Worm (Caenorhabditis elegans): Measurements from ENCODE around the gene dhhc-9.
A peak's percentile ranks its signal among the peaks of the same experiment; 100 is the strongest.

dhhc-9 gene

DNA sequence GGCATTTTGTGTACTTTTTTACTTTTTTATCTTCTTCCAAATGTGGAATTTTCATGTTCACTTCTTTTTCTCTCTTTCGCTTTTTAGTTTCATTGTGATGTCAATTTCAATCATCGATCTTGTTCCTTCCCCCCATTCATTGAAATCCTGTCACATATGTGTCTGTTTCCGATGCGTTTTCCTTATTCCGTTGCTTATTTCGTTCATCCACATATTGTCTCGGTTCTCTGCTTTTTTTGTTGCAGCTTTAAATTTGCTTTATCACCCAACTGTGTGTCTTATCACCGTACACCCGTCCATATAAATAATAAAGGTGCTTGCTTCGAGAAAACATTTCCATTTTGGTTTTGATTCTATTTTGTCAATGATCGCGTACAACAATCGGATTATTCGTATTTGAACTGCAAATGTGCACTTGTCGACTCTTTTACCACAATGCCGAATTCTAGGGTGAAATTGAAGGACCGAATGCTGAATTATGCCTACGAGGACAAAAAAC is 7.5 kb upstream of the dhhc-9 start, which contains the start of the genes C43H6.12 and trpp-12:
C43H6.12 (plus strand) TSS at position 365 of the 499 bp plus-strand sequence.
trpp-12 (plus strand) TSS at position 449 of the 499 bp plus-strand sequence.
- TF ChIP-seq fkh-10 (GFP tag; optimal IDR thresholded peaks at IDR 0.05) (no peak), Y105C5A.15 (GFP tag; IDR thresholded peaks at IDR 0.05) (no peak), ZK546.5 (tag; optimal IDR thresholded peaks at IDR 0.05) (no peak), dmd-6 (GFP tag; IDR thresholded peaks at IDR 0.05) (peak; percentile 79), vab-7 (GFP tag; IDR thresholded peaks at IDR 0.05) (no peak), lin-13 (GFP tag; optimal IDR thresholded peaks at IDR 0.05) (no peak), dve-1 (tag; optimal IDR thresholded peaks at IDR 0.05; ENCODE audit: insufficient read depth) (peak; percentile 27), daf-16 (GFP tag; optimal IDR thresholded peaks at IDR 0.05) (no peak), daf-16 (tag; optimal IDR thresholded peaks at IDR 0.05) (peak; percentile 6)

DNA sequence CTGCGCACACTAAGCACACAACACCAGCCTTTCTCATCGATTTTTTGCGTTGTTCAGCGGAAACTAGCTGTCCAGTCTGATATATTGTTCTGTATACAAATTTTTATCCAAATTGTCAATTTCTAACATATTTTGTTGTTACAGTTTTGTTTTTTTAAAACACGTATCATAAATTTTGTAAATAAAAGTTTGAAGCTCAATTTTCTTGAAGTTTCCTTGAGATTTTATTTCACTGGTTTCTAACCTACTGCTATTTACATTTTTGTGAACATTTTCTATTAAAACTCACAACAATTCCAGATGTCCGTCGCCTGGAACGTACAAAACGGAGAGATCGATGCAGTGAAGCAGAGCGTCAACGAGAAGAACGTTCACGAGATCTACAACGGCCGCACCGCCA is 5.3 kb upstream of the dhhc-9 start, which contains the start of gene mtpn-1:
mtpn-1 (plus strand) TSS at position 301 of the 400 bp plus-strand sequence.
- TF ChIP-seq egl-27 (tag; optimal IDR thresholded peaks at IDR 0.05), result no peak
- no peak for TF ChIP-seq aly-2 (tag; optimal IDR thresholded peaks at IDR 0.05)
- no peak for TF ChIP-seq D1046.2 (GFP tag; IDR thresholded peaks at IDR 0.05)
- no peak for TF ChIP-seq hlh-11 (tag; optimal IDR thresholded peaks at IDR 0.05)
- no peak for TF ChIP-seq nhr-41 (GFP tag; IDR thresholded peaks at IDR 0.05)
- TF ChIP-seq egl-43 (GFP tag; IDR thresholded peaks at IDR 0.05), result no peak
- no peak for TF ChIP-seq nhr-76 (tag; optimal IDR thresholded peaks at IDR 0.05)
- no peak for TF ChIP-seq unc-39 (tag; optimal IDR thresholded peaks at IDR 0.05)
- TF ChIP-seq aha-1 (tag), result peak; percentile 27

ce11 chrX:2403724-2404123 is 1.9 kb upstream of the dhhc-9 start, which contains the start of gene C43H6.4:
Gene C43H6.4, plus strand, starts transcription at chrX:2404024.
- TF ChIP-seq zip-11 (GFP tag; IDR thresholded peaks at IDR 0.05), result no peak
- TF ChIP-seq mdl-1 (tag; optimal IDR thresholded peaks at IDR 0.05), result no peak
- TF ChIP-seq lin-1 (GFP tag; IDR thresholded peaks at IDR 0.05), result no peak
- TF ChIP-seq dmd-9 (GFP tag; IDR thresholded peaks at IDR 0.05), result no peak
- no peak for TF ChIP-seq D1046.2 (GFP tag; IDR thresholded peaks at IDR 0.05)
- TF ChIP-seq T26A8.4 (GFP tag; IDR thresholded peaks at IDR 0.05), result no peak
- TF ChIP-seq hmg-1.1 (GFP tag; IDR thresholded peaks at IDR 0.05), result no peak
- TF ChIP-seq pqm-1 (tag; optimal IDR thresholded peaks at IDR 0.05), result no peak
- TF ChIP-seq T20F7.1 (GFP tag; optimal IDR thresholded peaks at IDR 0.05), result no peak
- TF ChIP-seq php-3 (GFP tag; IDR thresholded peaks at IDR 0.05), result no peak

DNA sequence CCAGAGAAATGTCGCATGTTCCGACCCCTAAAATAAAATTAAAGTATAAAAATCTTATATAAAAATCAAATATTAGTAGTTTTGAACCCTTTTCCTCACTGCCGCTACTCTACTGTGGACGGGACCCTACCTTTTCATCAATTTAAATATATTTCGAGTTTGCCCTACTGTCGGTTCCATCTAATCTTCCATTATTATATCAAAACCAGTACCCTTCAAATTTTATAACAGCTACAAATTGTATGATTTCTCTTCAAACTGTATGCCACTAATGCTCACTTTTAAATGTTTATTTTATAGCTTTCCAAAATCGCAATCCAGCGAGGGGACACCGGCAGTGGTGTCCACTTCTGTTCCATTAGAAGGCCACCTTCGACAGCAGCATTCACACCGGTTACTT is 6.9 kb downstream of the dhhc-9 start, which contains the start of gene C43H6.6:
C43H6.6 (plus strand) TSS at position 301 of the 400 bp plus-strand sequence.
- no peak for TF ChIP-seq mdl-1 (tag; optimal IDR thresholded peaks at IDR 0.05)

DNA sequence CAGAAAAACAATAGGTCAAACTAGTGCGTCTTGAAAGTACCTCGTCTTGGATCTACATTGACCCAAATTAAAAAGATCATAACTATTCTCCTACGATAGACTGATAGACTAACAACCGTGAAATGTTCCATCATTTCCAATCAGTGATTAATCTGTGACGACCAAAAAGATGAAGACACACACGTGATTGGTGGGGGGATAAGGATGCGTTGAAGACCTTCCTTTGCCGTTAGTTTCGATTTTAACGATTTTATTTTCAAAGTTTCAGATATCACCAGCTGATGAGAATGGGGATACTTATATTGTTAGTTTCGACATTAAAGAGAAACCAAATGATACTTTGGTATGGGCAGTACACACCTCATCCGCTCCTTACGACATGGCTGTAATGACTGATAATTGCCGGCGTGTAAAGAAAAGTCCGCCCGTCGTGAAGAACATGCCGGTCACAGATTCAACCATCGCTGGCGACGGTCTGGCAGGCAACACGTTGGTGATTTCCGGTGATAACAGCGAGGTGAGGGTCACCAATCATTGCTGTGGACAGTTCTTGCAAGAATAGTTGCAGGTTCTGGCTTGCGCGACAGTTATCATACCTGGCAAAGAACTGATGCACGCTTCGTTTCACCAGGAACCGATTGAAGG is 14.8 kb downstream of the dhhc-9 start:
- TF ChIP-seq mxl-3 (GFP tag; optimal IDR thresholded peaks at IDR 0.05) (peak; percentile 46), spr-1 (tag; optimal IDR thresholded peaks at IDR 0.05) (no peak), nhr-42 (GFP tag; IDR thresholded peaks at IDR 0.05) (no peak), skn-1 (tag; optimal IDR thresholded peaks at IDR 0.05) (no peak), hlh-30 (tag; optimal IDR thresholded peaks at IDR 0.05; ENCODE audit: insufficient read depth) (peak; percentile 26), aha-1 (tag) (peak; percentile 94), nhr-77 (tag; optimal IDR thresholded peaks at IDR 0.05) (no peak), ceh-62 (tag; optimal IDR thresholded peaks at IDR 0.05) (no peak), nhr-28 (tag; optimal IDR thresholded peaks at IDR 0.05) (peak; percentile 14), fkh-10 (GFP tag; optimal IDR thresholded peaks at IDR 0.05) (no peak), php-3 (GFP tag; IDR thresholded peaks at IDR 0.05) (no peak), gei-8 (GFP tag; optimal IDR thresholded peaks at IDR 0.05) (no peak), pha-4 (GFP tag; IDR thresholded peaks at IDR 0.05) (no peak), pha-4 (tag; optimal IDR thresholded peaks at IDR 0.05) (no peak)
